Worm (Caenorhabditis elegans): ENCODE measurements around the gene T11G6.4.

T11G6.4 gene

ce11 chrIV:10851833-10852232, at the start of gene T11G6.4:
Gene T11G6.4, minus strand, starts transcription at chrIV:10851933.
- TF ChIP-seq cog-1 (tag; optimal IDR thresholded peaks at IDR 0.05) (no peak), ref-1 (GFP tag; conservative IDR thresholded peaks at IDR 0.05) (no peak), tab-1 (GFP tag; IDR thresholded peaks at IDR 0.05) (no peak), med-1 (GFP tag; optimal IDR thresholded peaks at IDR 0.05; ENCODE audit: insufficient read depth) (no peak), ztf-29 (GFP tag; IDR thresholded peaks at IDR 0.05) (no peak)

DNA sequence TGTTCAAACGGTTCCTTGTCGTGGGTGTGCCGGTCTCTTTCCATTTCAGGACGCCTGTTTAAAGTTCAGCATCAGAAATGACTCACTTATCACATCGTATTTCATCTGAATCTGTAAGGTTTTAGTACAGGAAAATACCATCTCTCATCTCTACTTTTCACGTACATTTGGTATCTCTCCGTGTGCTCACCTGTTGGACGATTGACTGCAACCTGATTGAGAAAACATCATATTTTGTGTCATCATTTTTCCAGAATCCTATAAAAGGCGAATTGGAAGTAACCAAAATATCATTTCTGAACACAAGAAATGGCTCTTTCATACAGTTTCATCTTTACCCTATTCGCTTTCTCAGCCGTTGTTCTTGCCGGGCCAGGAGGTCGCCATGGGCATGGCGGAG, 48.4 kb upstream of the T11G6.4 start, which contains the start of gene srlf-30:
Gene srlf-30 (plus strand): TSS at position 301 of the 400 bp plus-strand sequence.
- no peak for TF ChIP-seq flt-1 (GFP tag; IDR thresholded peaks at IDR 0.05)
- TF ChIP-seq T22C8.4 (GFP tag; IDR thresholded peaks at IDR 0.05), result no peak
- no peak for TF ChIP-seq ztf-29 (GFP tag; IDR thresholded peaks at IDR 0.05)
- TF ChIP-seq ref-1 (GFP tag; conservative IDR thresholded peaks at IDR 0.05), result no peak
- TF ChIP-seq ztf-23 (GFP tag; IDR thresholded peaks at IDR 0.05), result no peak
- TF ChIP-seq tab-1 (GFP tag; IDR thresholded peaks at IDR 0.05), result no peak
- TF ChIP-seq klf-2 (GFP tag; conservative IDR thresholded peaks at IDR 0.05), result no peak
- no peak for TF ChIP-seq med-1 (GFP tag; optimal IDR thresholded peaks at IDR 0.05; ENCODE audit: insufficient read depth)
- TF ChIP-seq cog-1 (tag; optimal IDR thresholded peaks at IDR 0.05), result no peak

ce11 chrIV:10899091-10899490, 47.4 kb upstream of the T11G6.4 start, which contains the start of the genes F13E9.9 and F13E9.19:
Gene F13E9.9, minus strand, starts transcription at chrIV:10899191.
Gene F13E9.19, plus strand, starts transcription at chrIV:10899406.
- TF ChIP-seq tab-1 (GFP tag; IDR thresholded peaks at IDR 0.05), result no peak

ce11 chrIV:10898160-10898559, 46.4 kb upstream of the T11G6.4 start:
- no peak for TF ChIP-seq med-1 (GFP tag; optimal IDR thresholded peaks at IDR 0.05; ENCODE audit: insufficient read depth)
- TF ChIP-seq cog-1 (tag; optimal IDR thresholded peaks at IDR 0.05), result no peak
- TF ChIP-seq klf-2 (GFP tag; conservative IDR thresholded peaks at IDR 0.05), result no peak
- no peak for TF ChIP-seq T22C8.4 (GFP tag; IDR thresholded peaks at IDR 0.05)
- no peak for TF ChIP-seq ztf-23 (GFP tag; IDR thresholded peaks at IDR 0.05)
- TF ChIP-seq ref-1 (GFP tag; conservative IDR thresholded peaks at IDR 0.05), result no peak
- TF ChIP-seq flt-1 (GFP tag; IDR thresholded peaks at IDR 0.05), result no peak
- TF ChIP-seq ztf-29 (GFP tag; IDR thresholded peaks at IDR 0.05), result no peak

ce11 chrIV:10896512-10896911, 44.8 kb upstream of the T11G6.4 start, which contains the start of gene srlf-13:
Gene srlf-13, minus strand, starts transcription at chrIV:10896612.
- TF ChIP-seq cog-1 (tag; optimal IDR thresholded peaks at IDR 0.05) (no peak), T22C8.4 (GFP tag; IDR thresholded peaks at IDR 0.05) (no peak), tab-1 (GFP tag; IDR thresholded peaks at IDR 0.05) (no peak)

DNA sequence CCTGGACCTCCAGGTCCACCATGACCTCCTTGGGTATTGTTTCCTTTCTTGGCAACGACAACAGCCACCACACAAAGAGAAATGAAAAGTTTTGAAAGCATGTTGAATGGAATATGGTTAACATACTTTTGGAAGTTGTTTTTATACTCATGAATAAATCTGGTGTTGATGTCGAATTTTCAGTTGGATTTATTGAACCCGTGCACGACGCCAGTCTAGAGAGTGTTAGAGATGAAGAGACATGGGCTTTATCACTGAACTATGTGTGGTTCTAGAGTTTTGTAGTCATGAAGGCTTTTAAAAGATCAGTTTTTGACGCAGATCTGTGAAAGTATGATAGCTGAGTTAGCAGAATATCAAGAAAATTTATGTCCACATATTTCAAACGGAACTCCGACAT, 42.5 kb upstream of the T11G6.4 start, which contains the start of gene srlf-14:
Gene srlf-14 (minus strand): TSS at position 101 of the 400 bp plus-strand sequence.
- TF ChIP-seq ref-1 (GFP tag; conservative IDR thresholded peaks at IDR 0.05) (no peak), tab-1 (GFP tag; IDR thresholded peaks at IDR 0.05) (no peak), cog-1 (tag; optimal IDR thresholded peaks at IDR 0.05) (no peak), klf-2 (GFP tag; conservative IDR thresholded peaks at IDR 0.05) (no peak), T22C8.4 (GFP tag; IDR thresholded peaks at IDR 0.05) (no peak)

ce11 chrIV:10891993-10892392, 40.3 kb upstream of the T11G6.4 start, which contains the start of gene srlf-12:
Gene srlf-12, minus strand, starts transcription at chrIV:10892093.
- TF ChIP-seq cog-1 (tag; optimal IDR thresholded peaks at IDR 0.05) (no peak), med-1 (GFP tag; optimal IDR thresholded peaks at IDR 0.05; ENCODE audit: insufficient read depth) (no peak), flt-1 (GFP tag; IDR thresholded peaks at IDR 0.05) (no peak), ztf-23 (GFP tag; IDR thresholded peaks at IDR 0.05) (no peak), T22C8.4 (GFP tag; IDR thresholded peaks at IDR 0.05) (no peak), ztf-29 (GFP tag; IDR thresholded peaks at IDR 0.05) (no peak), tab-1 (GFP tag; IDR thresholded peaks at IDR 0.05) (no peak), klf-2 (GFP tag; conservative IDR thresholded peaks at IDR 0.05) (no peak), ref-1 (GFP tag; conservative IDR thresholded peaks at IDR 0.05) (no peak)

- TF ChIP-seq T22C8.4 (GFP tag; IDR thresholded peaks at IDR 0.05), result no peak
- no peak for TF ChIP-seq klf-2 (GFP tag; conservative IDR thresholded peaks at IDR 0.05)
- TF ChIP-seq med-1 (GFP tag; optimal IDR thresholded peaks at IDR 0.05; ENCODE audit: insufficient read depth), result no peak
- TF ChIP-seq ref-1 (GFP tag; conservative IDR thresholded peaks at IDR 0.05), result no peak
- no peak for TF ChIP-seq ztf-29 (GFP tag; IDR thresholded peaks at IDR 0.05)
- TF ChIP-seq tab-1 (GFP tag; IDR thresholded peaks at IDR 0.05), result no peak
- no peak for TF ChIP-seq cog-1 (tag; optimal IDR thresholded peaks at IDR 0.05)
- TF ChIP-seq flt-1 (GFP tag; IDR thresholded peaks at IDR 0.05), result no peak
- TF ChIP-seq ztf-23 (GFP tag; IDR thresholded peaks at IDR 0.05), result no peak
Measured at ce11 chrIV:10889820-10890462, 38.2 kb upstream of the T11G6.4 start, which contains the start of gene F13E9.15. Gene F13E9.15, minus strand, starts transcription at chrIV:10889870.

- TF ChIP-seq cog-1 (tag; optimal IDR thresholded peaks at IDR 0.05), result no peak
- no peak for TF ChIP-seq T22C8.4 (GFP tag; IDR thresholded peaks at IDR 0.05)
- TF ChIP-seq klf-2 (GFP tag; conservative IDR thresholded peaks at IDR 0.05), result no peak
- TF ChIP-seq ztf-23 (GFP tag; IDR thresholded peaks at IDR 0.05), result no peak
- TF ChIP-seq flt-1 (GFP tag; IDR thresholded peaks at IDR 0.05), result no peak
- no peak for TF ChIP-seq med-1 (GFP tag; optimal IDR thresholded peaks at IDR 0.05; ENCODE audit: insufficient read depth)
- no peak for TF ChIP-seq ref-1 (GFP tag; conservative IDR thresholded peaks at IDR 0.05)
- no peak for TF ChIP-seq tab-1 (GFP tag; IDR thresholded peaks at IDR 0.05)
Measured at ce11 chrIV:10887285-10887684, 35.6 kb upstream of the T11G6.4 start, which contains the start of gene F13E9.16. Gene F13E9.16, minus strand, starts transcription at chrIV:10887385.

ce11 chrIV:10885915-10886314, 34.2 kb upstream of the T11G6.4 start, which contains the start of gene srlf-11:
Gene srlf-11, minus strand, starts transcription at chrIV:10886015.
- TF ChIP-seq ref-1 (GFP tag; conservative IDR thresholded peaks at IDR 0.05) (no peak), T22C8.4 (GFP tag; IDR thresholded peaks at IDR 0.05) (no peak), klf-2 (GFP tag; conservative IDR thresholded peaks at IDR 0.05) (no peak), cog-1 (tag; optimal IDR thresholded peaks at IDR 0.05) (no peak), ztf-29 (GFP tag; IDR thresholded peaks at IDR 0.05) (no peak), ztf-23 (GFP tag; IDR thresholded peaks at IDR 0.05) (no peak), flt-1 (GFP tag; IDR thresholded peaks at IDR 0.05) (no peak), tab-1 (GFP tag; IDR thresholded peaks at IDR 0.05) (no peak), med-1 (GFP tag; optimal IDR thresholded peaks at IDR 0.05; ENCODE audit: insufficient read depth) (no peak)

Data from whole organism, midembryonic.